Worm (Caenorhabditis elegans): ENCODE data around the gene str-124.

DNA sequence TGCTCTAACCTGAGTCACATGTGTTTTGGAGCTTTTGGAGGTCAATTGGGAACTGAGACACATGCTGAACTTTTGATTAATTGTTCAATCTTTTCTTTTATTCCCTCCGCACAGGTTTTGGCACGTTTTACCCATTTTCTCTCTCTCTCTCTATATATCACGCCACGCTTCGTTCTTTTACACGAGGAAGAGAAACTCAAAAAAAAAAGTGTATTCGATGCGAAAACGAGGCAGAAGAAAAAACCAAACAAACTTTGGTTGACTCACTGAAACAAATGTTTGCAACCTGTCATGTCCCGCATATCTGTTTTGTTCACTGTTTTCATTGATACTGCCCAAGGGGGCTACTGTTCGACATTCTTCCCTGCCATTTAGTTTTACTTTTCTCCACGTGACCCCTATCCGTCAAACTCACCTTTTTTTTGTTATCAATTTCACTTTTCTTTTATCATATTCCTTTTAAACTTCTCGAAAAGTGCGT is 26.4 kb upstream of the str-124 start:
- TF ChIP-seq nhr-28 (tag; optimal IDR thresholded peaks at IDR 0.05) (no peak), nhr-47 (tag; optimal IDR thresholded peaks at IDR 0.05) (no peak), aly-2 (tag; optimal IDR thresholded peaks at IDR 0.05) (no peak), ztf-11 (tag; optimal IDR thresholded peaks at IDR 0.05) (no peak), unc-62 (GFP tag; optimal IDR thresholded peaks at IDR 0.05) (no peak), fkh-4 (tag; optimal IDR thresholded peaks at IDR 0.05; ENCODE audit: borderline replicate concordance) (peak; percentile 48), skn-1 (tag; optimal IDR thresholded peaks at IDR 0.05) (no peak), nhr-237 (tag; optimal IDR thresholded peaks at IDR 0.05) (no peak), snpc-4 (tag; optimal IDR thresholded peaks at IDR 0.05) (no peak)

Data from whole organism, L1 larva.